Worm (Caenorhabditis elegans) whole organism, L3 larva: Measurements from ENCODE around the gene nhr-154.

Experiments used
- lsy-12 ChIP-seq: sonication (generic microtip); optimal IDR thresholded peaks from 2 replicates; lab custom pipeline; 2016; ENCODE audit warnings: mild to moderate bottlenecking, missing genetic modification characterization, missing compliant biosample characterization
- ztf-11 ChIP-seq: fragments of 150-350 bp; optimal IDR thresholded peaks from 2 replicates; lab custom pipeline; 2014; ENCODE audit warnings: missing biosample characterization, missing genetic modification characterization

ce11 chrV:12103920-12104319 lies 2.8 kb downstream of the nhr-154 start, which contains the start of gene nhr-153:
- no peak for TF ChIP-seq ztf-11 (tag; lab: Kevin White, UChicago)
- no peak for TF ChIP-seq lsy-12 (tag; lab: Kevin White, UChicago)
